Fruit fly (Drosophila melanogaster): Measurements from ENCODE around the gene CG46383.
A peak's percentile ranks its signal among the peaks of the same experiment; 100 is the strongest.

The CG46383 gene

dm6 chr3R:15984483-15985118, 33.9 kb upstream of the CG46383 start (continued):
- TF ChIP-seq CG31441 (GFP tag; IDR thresholded peaks at IDR 0.05) (peak; percentile 73), CG16863 (GFP tag; optimal IDR thresholded peaks at IDR 0.05) (peak; percentile 13), cad (GFP tag; optimal IDR thresholded peaks at IDR 0.05) (no peak), Gsc (GFP tag; IDR thresholded peaks at IDR 0.05) (no peak), dpn (GFP tag; optimal IDR thresholded peaks at IDR 0.05) (peak; percentile 26), Spps (tag; optimal IDR thresholded peaks at IDR 0.05) (peak; percentile 27), CG43689 (GFP tag; IDR thresholded peaks at IDR 0.05) (no peak), CG13775 (GFP tag; optimal IDR thresholded peaks at IDR 0.05) (peak; percentile 15), dysf (GFP tag; IDR thresholded peaks at IDR 0.05) (peak; percentile 60), so (GFP tag; IDR thresholded peaks at IDR 0.05) (0 out of 3 replicates have a peak, but pooled peaks have one; percentile 26), trem (tag; optimal IDR thresholded peaks at IDR 0.05) (peak; percentile 39), CG9817 (tag; optimal IDR thresholded peaks at IDR 0.05) (no peak), Xrp1 (GFP tag; IDR thresholded peaks at IDR 0.05) (peak; percentile 78), CG1024 (GFP tag; IDR thresholded peaks at IDR 0.05) (no peak), sna (GFP tag; IDR thresholded peaks at IDR 0.05; ENCODE audit: partially characterized antibody) (no peak), CG7786 (GFP tag; optimal IDR thresholded peaks at IDR 0.05) (peak; percentile 32), CG10979 (tag; optimal IDR thresholded peaks at IDR 0.05) (peak; percentile 76), E2f2 (GFP tag; IDR thresholded peaks at IDR 0.05) (no peak), unc-4 (GFP tag; IDR thresholded peaks at IDR 0.05; ENCODE audit: partially characterized antibody) (no peak), CG17385 (GFP tag; optimal IDR thresholded peaks at IDR 0.05) (peak; percentile 8), bbx (GFP tag; IDR thresholded peaks at IDR 0.05; ENCODE audit: partially characterized antibody) (no peak), stc (GFP tag; IDR thresholded peaks at IDR 0.05) (peak; percentile 60; the same call in 1 of the 2 replicates), prd (optimal IDR thresholded peaks at IDR 0.05) (no peak), prd (GFP tag; IDR thresholded peaks at IDR 0.05) (peak; percentile 64; the same call in 2 of the 3 replicates), CG32532 (GFP tag; IDR thresholded peaks at IDR 0.05) (peak; percentile 40; the same call in 1 of the 2 replicates), Gug (GFP tag; IDR thresholded peaks at IDR 0.05) (no peak), Meics (GFP tag; optimal IDR thresholded peaks at IDR 0.05) (peak; percentile 35), Hr39 (optimal IDR thresholded peaks at IDR 0.05) (peak; percentile 17), CG11093 (GFP tag; IDR thresholded peaks at IDR 0.05) (no peak), Ptx1 (GFP tag; IDR thresholded peaks at IDR 0.05) (0 out of 2 replicates have a peak, but pooled peaks have one; percentile 29), tx (GFP tag; optimal IDR thresholded peaks at IDR 0.05) (no peak), H2.0 (GFP tag; IDR thresholded peaks at IDR 0.05) (0 out of 2 replicates have a peak, but pooled peaks have one; percentile 25), CG4424 (GFP tag; optimal IDR thresholded peaks at IDR 0.05) (peak; percentile 42), CG17612 (GFP tag; IDR thresholded peaks at IDR 0.05) (no peak), Sox102F (GFP tag; optimal IDR thresholded peaks at IDR 0.05) (peak; percentile 53), CG6689 (GFP tag; IDR thresholded peaks at IDR 0.05) (no peak; the same call in 1 of the 2 replicates), trh (GFP tag; optimal IDR thresholded peaks at IDR 0.05) (no peak), CG15479 (GFP tag; optimal IDR thresholded peaks at IDR 0.05) (peak; percentile 89), CG17802 (tag; optimal IDR thresholded peaks at IDR 0.05) (no peak), Bdp1 (GFP tag; optimal IDR thresholded peaks at IDR 0.05) (no peak), Hr78 (GFP tag; optimal IDR thresholded peaks at IDR 0.05) (peak in 1 of 2 experiments; percentile 39), CG14667 (GFP tag; IDR thresholded peaks at IDR 0.05) (no peak), CG17361 (GFP tag; IDR thresholded peaks at IDR 0.05) (peak; percentile 44; the same call in 2 of the 3 replicates), zen (tag; optimal IDR thresholded peaks at IDR 0.05) (peak; percentile 43), danr (GFP tag; IDR thresholded peaks at IDR 0.05) (0 out of 2 replicates have a peak, but pooled peaks have one; percentile 19), az2 (GFP tag; optimal IDR thresholded peaks at IDR 0.05) (peak; percentile 28), CG14860 (GFP tag; IDR thresholded peaks at IDR 0.05; ENCODE audit: partially characterized antibody) (no peak), CG34422 (GFP tag; IDR thresholded peaks at IDR 0.05) (peak; percentile 42; the same call in 1 of the 3 replicates), slp2 (GFP tag; optimal IDR thresholded peaks at IDR 0.05) (peak; percentile 7), CG7928 (GFP tag; optimal IDR thresholded peaks at IDR 0.05) (no peak)

Measured in whole organism, embryonic.